Fruit fly (Drosophila melanogaster) whole organism, prepupa: ENCODE data around the gene Vajk1.

ENCODE experiments used
- Blimp-1 ChIP-seq: fragments of 200-800 bp; sonication (Bioruptor generic); optimal IDR thresholded peaks from 3 replicates; lab custom pipeline; 2017; ENCODE audit warnings: missing biosample characterization, missing genetic modification characterization, mild to moderate bottlenecking, moderate library complexity, missing genetic modification reagents
- CG10631 ChIP-seq: fragments of 200-800 bp; sonication (Bioruptor generic); optimal IDR thresholded peaks from 2 replicates; lab custom pipeline; 2016; ENCODE audit warnings: missing biosample characterization, missing genetic modification characterization
- CG11294 ChIP-seq: fragments of 200-800 bp; sonication (Bioruptor generic); IDR thresholded peaks from 2 replicates; pipeline ENCODE4 v1.3.6; 2022; ENCODE audit warnings: missing biosample characterization, missing genetic modification characterization
- CG11762 ChIP-seq: fragments of 200-800 bp; sonication (Bioruptor generic); optimal IDR thresholded peaks from 3 replicates; lab custom pipeline; 2016; ENCODE audit warnings: missing biosample characterization, missing genetic modification characterization; ENCODE audit not compliant: insufficient read depth
- CG11902 ChIP-seq: fragments of 200-800 bp; sonication (Bioruptor generic); optimal IDR thresholded peaks from 3 replicates; lab custom pipeline; 2016; ENCODE audit warnings: missing biosample characterization, missing genetic modification characterization
- CG15336 ChIP-seq: fragments of 200-800 bp; sonication (Bioruptor generic); IDR thresholded peaks from 2 replicates; pipeline ENCODE4 v1.3.6; 2022; ENCODE audit warnings: missing biosample characterization, missing genetic modification characterization
- CG1621 ChIP-seq: fragments of 200-800 bp; sonication (Bioruptor generic); optimal IDR thresholded peaks from 3 replicates; lab custom pipeline; 2018; ENCODE audit warnings: missing biosample characterization, mild to moderate bottlenecking, missing genetic modification characterization
- CG16779 ChIP-seq: fragments of 200-800 bp; sonication (Bioruptor generic); optimal IDR thresholded peaks from 3 replicates; lab custom pipeline; 2017; ENCODE audit warnings: missing biosample characterization, mild to moderate bottlenecking, missing genetic modification characterization
- CG34406 ChIP-seq: fragments of 200-800 bp; sonication (Bioruptor generic); optimal IDR thresholded peaks from 3 replicates; lab custom pipeline; 2016; ENCODE audit warnings: missing biosample characterization, missing genetic modification characterization
- CG4318 ChIP-seq: fragments of 200-800 bp; sonication (Bioruptor generic); optimal IDR thresholded peaks from 3 replicates; lab custom pipeline; 2017; ENCODE audit warnings: missing biosample characterization, mild to moderate bottlenecking, missing genetic modification characterization
- CG6163 ChIP-seq: fragments of 200-800 bp; sonication (Bioruptor generic); IDR thresholded peaks from 3 replicates; pipeline ENCODE4 v1.3.6; 2022; ENCODE audit warnings: missing biosample characterization, missing genetic modification characterization
- CG6276 ChIP-seq: fragments of 200-800 bp; sonication (Bioruptor generic); optimal IDR thresholded peaks from 2 replicates; lab custom pipeline; 2017; ENCODE audit warnings: missing biosample characterization, mild to moderate bottlenecking, missing genetic modification characterization
- CG6792 ChIP-seq: fragments of 200-800 bp; sonication (Bioruptor generic); optimal IDR thresholded peaks from 3 replicates; lab custom pipeline; 2016; ENCODE audit warnings: missing biosample characterization, missing genetic modification characterization
- CG6854 ChIP-seq: fragments of 200-800 bp; sonication (Bioruptor generic); optimal IDR thresholded peaks from 2 replicates; lab custom pipeline; 2017; ENCODE audit warnings: missing biosample characterization, mild to moderate bottlenecking, missing genetic modification characterization
- CG7368 ChIP-seq: fragments of 200-800 bp; sonication (Bioruptor generic); optimal IDR thresholded peaks from 3 replicates; lab custom pipeline; 2016; ENCODE audit warnings: missing biosample characterization, missing genetic modification characterization
- CG8319 ChIP-seq: fragments of 200-800 bp; sonication (Bioruptor generic); optimal IDR thresholded peaks from 3 replicates; lab custom pipeline; 2016; ENCODE audit warnings: missing biosample characterization, missing genetic modification characterization
- CG8632 ChIP-seq: fragments of 200-800 bp; sonication (Bioruptor generic); optimal IDR thresholded peaks from 3 replicates; lab custom pipeline; 2016; ENCODE audit warnings: missing biosample characterization, missing genetic modification characterization
- Eip75B ChIP-seq: fragments of 200-800 bp; sonication (Bioruptor generic); optimal IDR thresholded peaks from 3 replicates; lab custom pipeline; 2016; ENCODE audit warnings: missing biosample characterization, missing genetic modification characterization
- Eip93F ChIP-seq: fragments of 200-800 bp; sonication (Bioruptor generic); optimal IDR thresholded peaks from 2 replicates; lab custom pipeline; 2016; ENCODE audit warnings: missing biosample characterization, mild to moderate bottlenecking, missing genetic modification characterization
- Ets21C ChIP-seq: fragments of 200-800 bp; sonication (Bioruptor generic); optimal IDR thresholded peaks from 3 replicates; lab custom pipeline; 2016; ENCODE audit warnings: missing biosample characterization, missing genetic modification characterization
- Ets96B ChIP-seq: fragments of 200-800 bp; optimal IDR thresholded peaks from 2 replicates; lab custom pipeline; 2019; ENCODE audit warnings: missing biosample characterization, mild to moderate bottlenecking, missing genetic modification characterization, moderate library complexity
- Gug ChIP-seq: fragments of 200-800 bp; sonication (Bioruptor generic); IDR thresholded peaks from 2 replicates; pipeline ENCODE4 v1.3.6; 2022; ENCODE audit warnings: missing biosample characterization, missing genetic modification characterization
- Hr38 ChIP-seq: sonication (Bioruptor generic); optimal IDR thresholded peaks from 2 replicates; lab custom pipeline; 2016; ENCODE audit warnings: missing biosample characterization, missing genetic modification characterization
- Hr4 ChIP-seq: fragments of 200-800 bp; sonication (Bioruptor generic); optimal IDR thresholded peaks from 3 replicates; lab custom pipeline; 2016; ENCODE audit warnings: missing biosample characterization, missing genetic modification characterization
- Lpt ChIP-seq: fragments of 200-800 bp; sonication (Bioruptor generic); optimal IDR thresholded peaks from 3 replicates; lab custom pipeline; 2016; ENCODE audit warnings: missing biosample characterization, missing genetic modification characterization
- Sox102F ChIP-seq: fragments of 200-800 bp; sonication (Bioruptor generic); optimal IDR thresholded peaks from 2 replicates; lab custom pipeline; 2016; ENCODE audit warnings: missing biosample characterization, mild to moderate bottlenecking, missing genetic modification characterization
- Sox15 ChIP-seq: fragments of 200-800 bp; sonication (Bioruptor generic); optimal IDR thresholded peaks from 3 replicates; lab custom pipeline; 2016; ENCODE audit warnings: missing biosample characterization, missing genetic modification characterization
- achi ChIP-seq: fragments of 200-800 bp; sonication (Bioruptor generic); optimal IDR thresholded peaks from 3 replicates; lab custom pipeline; 2016; ENCODE audit warnings: missing biosample characterization, missing genetic modification characterization
- acj6 ChIP-seq: fragments of 200-800 bp; sonication (Bioruptor generic); optimal IDR thresholded peaks from 3 replicates; lab custom pipeline; 2016; ENCODE audit warnings: missing biosample characterization, missing genetic modification characterization
- cyc ChIP-seq: fragments of 200-800 bp; sonication (Bioruptor generic); optimal IDR thresholded peaks from 3 replicates; lab custom pipeline; 2016; ENCODE audit warnings: missing biosample characterization, missing genetic modification characterization
- dsx ChIP-seq: fragments of 200-800 bp; optimal IDR thresholded peaks from 3 replicates; lab custom pipeline; 2019; ENCODE audit warnings: missing biosample characterization, mild to moderate bottlenecking, missing genetic modification characterization, moderate library complexity; ENCODE audit not compliant: poor library complexity, severe bottlenecking
- eg ChIP-seq: fragments of 200-800 bp; sonication (Bioruptor generic); IDR thresholded peaks from 3 replicates; pipeline ENCODE4 v1.3.6; 2022; ENCODE audit warnings: missing biosample characterization, missing genetic modification characterization
- net ChIP-seq: fragments of 200-800 bp; sonication (Bioruptor generic); optimal IDR thresholded peaks from 3 replicates; lab custom pipeline; 2016; ENCODE audit warnings: missing biosample characterization, missing genetic modification characterization
- pdm3 ChIP-seq: fragments of 200-800 bp; sonication (Bioruptor generic); optimal IDR thresholded peaks from 3 replicates; lab custom pipeline; 2016; ENCODE audit warnings: missing biosample characterization, missing genetic modification characterization
- spab ChIP-seq: fragments of 200-800 bp; sonication (Bioruptor generic); optimal IDR thresholded peaks from 2 replicates; lab custom pipeline; 2017; ENCODE audit warnings: missing biosample characterization, mild to moderate bottlenecking, missing genetic modification characterization, missing genetic modification reagents
- ss ChIP-seq, 2 experiments: fragments of 200-800 bp; sonication (Bioruptor generic); optimal IDR thresholded peaks; 2 replicates in 1 of 2; 3 replicates in 1 of 2; lab custom pipeline; 2017 to 2018; ENCODE audit warnings: mild to moderate bottlenecking in 2 of 2, missing biosample characterization in 2 of 2, missing genetic modification characterization in 2 of 2, moderate library complexity in 1 of 2
- svp ChIP-seq: fragments of 200-800 bp; sonication (Bioruptor generic); peaks from one replicate; lab custom pipeline; 2016; ENCODE audit warnings: missing biosample characterization, missing genetic modification characterization
- vri ChIP-seq: fragments of 200-800 bp; sonication (Bioruptor generic); optimal IDR thresholded peaks from 3 replicates; lab custom pipeline; 2016; ENCODE audit warnings: missing biosample characterization, mild to moderate bottlenecking, missing genetic modification characterization

The Vajk1 gene

dm6 chr2L:13955775-13956174 lies 32.4 kb upstream of the Vajk1 start (continued):
- peak; percentile 97 for TF ChIP-seq pdm3 (GFP tag; lab: Kevin White, UChicago)
- TF ChIP-seq CG6854 (GFP tag; lab: Kevin White, UChicago): no peak
- peak; percentile 97 for TF ChIP-seq CG15336 (GFP tag; lab: Robert Waterston, UW)
- peak; percentile 96 for TF ChIP-seq cyc (GFP tag; lab: Kevin White, UChicago)
- TF ChIP-seq CG8632: peak; percentile 91
- TF ChIP-seq CG6276: peak; percentile 90
- peak; percentile 91 for TF ChIP-seq Hr4 (GFP tag; lab: Kevin White, UChicago)
- peak; percentile 97 for TF ChIP-seq Ets21C (GFP tag; lab: Kevin White, UChicago)
- TF ChIP-seq Sox102F (GFP tag; lab: Kevin White, UChicago): peak; percentile 98
- peak; percentile 86 for TF ChIP-seq CG16779
- TF ChIP-seq Blimp-1 (GFP tag; lab: Kevin White, UChicago): peak; percentile 88
- peak; percentile 96 for TF ChIP-seq CG6792 (GFP tag; lab: Kevin White, UChicago)
- peak; percentile 95 for TF ChIP-seq net (GFP tag; lab: Kevin White, UChicago)
- peak; percentile 97 for TF ChIP-seq vri (GFP tag; lab: Kevin White, UChicago)
- TF ChIP-seq acj6 (GFP tag; lab: Kevin White, UChicago): peak; percentile 96
- TF ChIP-seq CG11902 (GFP tag; lab: Kevin White, UChicago): peak; percentile 72
- TF ChIP-seq dsx (GFP tag; lab: Kevin White, UChicago): peak; percentile 87
- TF ChIP-seq achi (GFP tag; lab: Kevin White, UChicago): peak; percentile 95
- peak; percentile 93 for TF ChIP-seq CG11762 (GFP tag; lab: Kevin White, UChicago)
- peak; percentile 88 for TF ChIP-seq spab
- peak; percentile 96 for TF ChIP-seq Eip75B (GFP tag; lab: Kevin White, UChicago)
- TF ChIP-seq svp: peak; percentile 95
- TF ChIP-seq CG1621: peak; percentile 92
- peak; percentile 85 for TF ChIP-seq CG8319 (GFP tag; lab: Kevin White, UChicago)
- peak; percentile 98 for TF ChIP-seq CG6163 (GFP tag; lab: Robert Waterston, UW)
- TF ChIP-seq Ets96B (tag; lab: Kevin White, UChicago): peak; percentile 86
- peak; percentile 83 for TF ChIP-seq CG7368 (GFP tag; lab: Kevin White, UChicago)
- peak; percentile 96 for TF ChIP-seq Lpt (GFP tag; lab: Kevin White, UChicago)
- TF ChIP-seq CG11294 (GFP tag; lab: Robert Waterston, UW): peak; percentile 95
- peak; percentile 86 for TF ChIP-seq CG4318 (GFP tag; lab: Kevin White, UChicago)
- peak; percentile 94 for TF ChIP-seq Eip93F (GFP tag; lab: Kevin White, UChicago)
- TF ChIP-seq CG10631 (GFP tag; lab: Kevin White, UChicago): peak; percentile 96
- TF ChIP-seq Gug (GFP tag; lab: Robert Waterston, UW): peak; percentile 94
- TF ChIP-seq eg (GFP tag; lab: Robert Waterston, UW): peak; percentile 94
- TF ChIP-seq, all 60 proteins: peak for 57

DNA sequence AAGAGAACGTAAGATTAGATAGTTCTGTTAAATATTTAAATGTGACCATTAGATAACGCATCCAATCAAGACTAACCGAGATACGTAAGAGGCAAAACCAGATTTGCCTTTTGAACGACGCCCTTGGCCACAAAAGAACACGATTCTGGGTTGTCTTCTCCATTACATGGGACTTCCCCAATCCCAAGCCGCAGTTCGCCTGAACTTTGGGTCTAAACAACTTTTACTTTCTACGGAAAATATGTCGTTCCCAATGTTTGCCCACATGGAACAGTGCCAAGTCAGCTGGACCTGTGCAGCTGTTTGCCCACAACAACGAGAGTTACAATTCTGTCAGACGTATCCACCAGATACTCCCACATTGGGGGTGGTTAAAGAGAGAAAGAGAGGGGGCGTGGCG lies 26.4 kb upstream of the Vajk1 start:
- TF ChIP-seq pdm3 (GFP tag; lab: Kevin White, UChicago) (no peak), Sox15 (GFP tag; lab: Kevin White, UChicago) (no peak), CG1621 (no peak), CG6854 (GFP tag; lab: Kevin White, UChicago) (no peak), spab (no peak), Hr38 (GFP tag; lab: Kevin White, UChicago) (no peak), CG34406 (GFP tag; lab: Kevin White, UChicago) (no peak), Eip75B (GFP tag; lab: Kevin White, UChicago) (no peak), Hr4 (GFP tag; lab: Kevin White, UChicago) (no peak), CG11902 (GFP tag; lab: Kevin White, UChicago) (no peak), CG8319 (GFP tag; lab: Kevin White, UChicago) (no peak), ss (GFP tag; optimal IDR thresholded peaks at IDR 0.05; lab: Kevin White, UChicago) (no peak)
